Worm (Caenorhabditis elegans): ENCODE data around the gene C26E1.1.

DNA sequence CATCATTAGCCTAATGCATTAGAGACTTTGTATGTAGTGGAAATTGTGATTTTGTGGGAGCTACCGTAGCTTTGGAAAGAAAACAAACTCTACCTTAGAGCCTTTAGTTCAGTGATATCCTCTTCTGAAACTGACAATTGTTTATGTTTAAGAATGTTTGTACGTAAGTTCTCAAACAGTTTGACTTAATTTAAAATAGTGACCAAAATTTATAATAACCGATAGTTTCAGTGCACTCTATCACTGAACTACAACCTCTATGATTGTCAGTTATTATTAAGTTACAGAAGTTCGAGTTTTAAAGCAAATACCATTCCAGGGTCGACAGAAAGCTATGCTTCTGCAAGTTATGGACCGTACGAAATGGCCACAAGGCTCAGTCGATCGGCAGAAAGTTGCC, 11.3 kb downstream of the C26E1.1 start, which contains the start of gene C50B6.1:
- no peak for TF ChIP-seq ama-1 (optimal IDR thresholded peaks at IDR 0.05)
- no peak for TF ChIP-seq flt-1 (GFP tag; IDR thresholded peaks at IDR 0.05)
- TF ChIP-seq ceh-13 (GFP tag; optimal IDR thresholded peaks at IDR 0.05), result no peak
